Worm (Caenorhabditis elegans): ENCODE measurements around the gene exp-1.

DNA sequence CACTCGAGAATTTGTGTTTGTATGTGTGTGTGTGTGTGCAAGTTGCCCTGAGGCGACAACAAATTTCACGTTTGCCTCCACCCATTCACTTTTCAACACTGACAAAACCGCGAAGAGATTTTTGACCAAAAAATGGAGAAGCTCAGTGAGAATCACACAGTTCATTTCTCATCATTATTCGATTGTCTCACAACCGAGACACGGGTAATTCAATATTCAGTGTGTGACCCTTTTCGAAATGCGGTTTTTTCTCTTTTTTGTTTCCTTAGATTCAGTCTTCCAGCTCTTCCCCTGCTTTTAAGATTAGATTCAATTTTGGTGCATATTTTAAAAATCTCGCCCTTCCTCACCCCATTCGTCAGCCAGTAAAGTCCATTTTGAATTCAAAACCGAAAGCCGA is 21.4 kb downstream of the exp-1 start:
- no peak for TF ChIP-seq snpc-4 (tag; optimal IDR thresholded peaks at IDR 0.05)
- no peak for TF ChIP-seq ama-1 (optimal IDR thresholded peaks at IDR 0.05)
- no peak for TF ChIP-seq elt-2 (tag; optimal IDR thresholded peaks at IDR 0.05)
- no peak for TF ChIP-seq aly-2 (tag; optimal IDR thresholded peaks at IDR 0.05)
- no peak for TF ChIP-seq nhr-12 (tag; optimal IDR thresholded peaks at IDR 0.05)
- TF ChIP-seq pqm-1 (tag; optimal IDR thresholded peaks at IDR 0.05), result no peak
